Fruit fly (Drosophila melanogaster) whole organism, embryonic: Measurements from ENCODE around the gene Drice.

ENCODE experiments used
- CG12071 ChIP-seq: fragments of 200-800 bp; sonication (Bioruptor generic); optimal IDR thresholded peaks from 3 replicates; lab custom pipeline; 2018; ENCODE audit warnings: missing biosample characterization, mild to moderate bottlenecking, missing genetic modification characterization
- CG15696 ChIP-seq: fragments of 200-800 bp; sonication (Bioruptor generic); optimal IDR thresholded peaks from 2 replicates; lab custom pipeline; 2019; ENCODE audit warnings: missing biosample characterization, mild to moderate bottlenecking, missing genetic modification characterization, moderate library complexity
- CG17385 ChIP-seq: fragments of 200-800 bp; sonication (Bioruptor generic); optimal IDR thresholded peaks from 3 replicates; lab custom pipeline; 2018; ENCODE audit warnings: missing biosample characterization, mild to moderate bottlenecking, missing genetic modification characterization
- CG17568 ChIP-seq: fragments of 200-800 bp; sonication (Bioruptor generic); optimal IDR thresholded peaks from 2 replicates; lab custom pipeline; 2018; ENCODE audit warnings: missing biosample characterization, mild to moderate bottlenecking, missing genetic modification characterization, moderate library complexity
- CG18764 ChIP-seq: fragments of 200-800 bp; sonication (Bioruptor generic); optimal IDR thresholded peaks from 3 replicates; lab custom pipeline; 2016; ENCODE audit warnings: missing biosample characterization, missing genetic modification characterization
- CG31224 ChIP-seq: fragments of 200-800 bp; sonication (Bioruptor generic); IDR thresholded peaks from 2 replicates; pipeline ENCODE4 v1.3.6; 2022; ENCODE audit warnings: missing biosample characterization, missing genetic modification characterization
- CG31365 ChIP-seq: fragments of 200-800 bp; sonication (Bioruptor generic); optimal IDR thresholded peaks from 2 replicates; lab custom pipeline; 2018; ENCODE audit warnings: missing biosample characterization, mild to moderate bottlenecking, missing genetic modification characterization
- CG31441 ChIP-seq: fragments of 200-800 bp; sonication (Bioruptor generic); IDR thresholded peaks from 2 replicates; pipeline ENCODE4 v1.3.6; 2022; ENCODE audit warnings: missing biosample characterization, missing genetic modification characterization
- CG7987 ChIP-seq: fragments of 200-800 bp; sonication (Bioruptor generic); optimal IDR thresholded peaks from 2 replicates; lab custom pipeline; 2018; ENCODE audit warnings: missing biosample characterization, mild to moderate bottlenecking, missing genetic modification characterization, moderate library complexity
- CG8924 ChIP-seq: fragments of 200-800 bp; optimal IDR thresholded peaks from 3 replicates; lab custom pipeline; 2019; ENCODE audit warnings: missing biosample characterization, mild to moderate bottlenecking, missing genetic modification characterization, moderate library complexity
- CG9437 ChIP-seq: fragments of 200-800 bp; sonication (Bioruptor generic); optimal IDR thresholded peaks from 2 replicates; lab custom pipeline; 2018; ENCODE audit warnings: missing biosample characterization, mild to moderate bottlenecking, missing genetic modification characterization
- CG9609 ChIP-seq: fragments of 200-800 bp; sonication (Bioruptor generic); optimal IDR thresholded peaks from 3 replicates; lab custom pipeline; 2016; ENCODE audit warnings: missing biosample characterization, missing genetic modification characterization
- CG9876 ChIP-seq: fragments of 200-800 bp; sonication (Bioruptor generic); optimal IDR thresholded peaks from 2 replicates; lab custom pipeline; 2016; ENCODE audit warnings: missing biosample characterization, missing genetic modification characterization
- CHES-1-like ChIP-seq: fragments of 200-800 bp; sonication (Bioruptor generic); optimal IDR thresholded peaks from 2 replicates; lab custom pipeline; 2016; ENCODE audit warnings: missing biosample characterization, missing genetic modification characterization
- D19A ChIP-seq: fragments of 200-800 bp; optimal IDR thresholded peaks from 3 replicates; lab custom pipeline; 2019; ENCODE audit warnings: missing biosample characterization, mild to moderate bottlenecking, missing genetic modification characterization, moderate library complexity
- Dp ChIP-seq: fragments of 200-800 bp; sonication (Bioruptor generic); optimal IDR thresholded peaks from 2 replicates; lab custom pipeline; 2018; ENCODE audit warnings: missing biosample characterization, mild to moderate bottlenecking, missing genetic modification characterization, moderate library complexity
- E2f1 ChIP-seq: fragments of 200-800 bp; sonication (Bioruptor generic); IDR thresholded peaks from 2 replicates; pipeline ENCODE4 v1.3.6; 2022; ENCODE audit warnings: missing biosample characterization, missing genetic modification characterization
- Gug ChIP-seq: fragments of 200-800 bp; sonication (Bioruptor generic); IDR thresholded peaks from 4 replicates; pipeline ENCODE4 v1.3.6; 2022; ENCODE audit warnings: missing biosample characterization, missing genetic modification characterization
- Hsf ChIP-seq: fragments of 200-800 bp; sonication (Bioruptor generic); optimal IDR thresholded peaks from 3 replicates; lab custom pipeline; 2016; ENCODE audit warnings: missing biosample characterization, missing genetic modification characterization
- Lhr ChIP-seq: fragments of 200-800 bp; sonication (Bioruptor generic); optimal IDR thresholded peaks from 3 replicates; lab custom pipeline; 2017; ENCODE audit warnings: mild to moderate bottlenecking, missing biosample characterization, missing genetic modification reagents, missing genetic modification characterization
- MTF-1 ChIP-seq: fragments of 200-800 bp; sonication (Bioruptor generic); optimal IDR thresholded peaks from 2 replicates; lab custom pipeline; 2018; ENCODE audit warnings: missing biosample characterization, mild to moderate bottlenecking, missing genetic modification characterization, borderline replicate concordance
- Nf-YB ChIP-seq: fragments of 200-800 bp; sonication (Bioruptor generic); optimal IDR thresholded peaks from 3 replicates; lab custom pipeline; 2019; ENCODE audit warnings: missing biosample characterization, mild to moderate bottlenecking, missing genetic modification characterization, moderate library complexity
- Optix ChIP-seq: fragments of 200-800 bp; sonication (Bioruptor generic); IDR thresholded peaks from 3 replicates; pipeline ENCODE4 v1.3.6; 2022; ENCODE audit warnings: missing biosample characterization, missing genetic modification characterization
- Rfx ChIP-seq: fragments of 200-800 bp; sonication (Bioruptor generic); IDR thresholded peaks from 2 replicates; pipeline ENCODE4 v1.3.6; 2022; ENCODE audit warnings: missing biosample characterization, missing genetic modification characterization
- Xrp1 ChIP-seq: fragments of 200-800 bp; sonication (Bioruptor generic); IDR thresholded peaks from 2 replicates; pipeline ENCODE4 v1.3.6; 2022; ENCODE audit warnings: missing biosample characterization, missing genetic modification characterization
- aop ChIP-seq: fragments of 200-800 bp; sonication (Bioruptor generic); IDR thresholded peaks from 2 replicates; pipeline ENCODE4 v1.3.6; 2022; ENCODE audit warnings: missing biosample characterization, missing genetic modification characterization
- br ChIP-seq: fragments of >200 bp; optimal IDR thresholded peaks from 2 replicates; lab custom pipeline; 2017
- chm ChIP-seq: fragments of 200-800 bp; sonication (Bioruptor generic); IDR thresholded peaks from 2 replicates; pipeline ENCODE4 v1.3.6; 2022; ENCODE audit warnings: missing biosample characterization, missing genetic modification characterization
- croc ChIP-seq: fragments of 200-800 bp; sonication (Bioruptor generic); conservative IDR thresholded peaks from 3 replicates; pipeline ENCODE4 v1.3.6; 2022; ENCODE audit warnings: missing biosample characterization, missing genetic modification characterization
- crp ChIP-seq, 2 experiments: fragments of 200-800 bp; sonication (Bioruptor generic); optimal IDR thresholded peaks; 2 replicates in 1 of 2; 3 replicates in 1 of 2; lab custom pipeline; 2017; ENCODE audit warnings: missing biosample characterization in 2 of 2, missing genetic modification characterization in 2 of 2, mild to moderate bottlenecking in 1 of 2, moderate library complexity in 1 of 2
- dpn ChIP-seq, 2 experiments: fragments of 200-800 bp; sonication (Bioruptor generic); optimal IDR thresholded peaks; 3 replicates each; lab custom pipeline; 2016; ENCODE audit warnings: missing biosample characterization in 2 of 2, missing genetic modification characterization in 2 of 2
- dysf ChIP-seq: fragments of 200-800 bp; sonication (Bioruptor generic); IDR thresholded peaks from 3 replicates; pipeline ENCODE4 v1.3.6; 2022; ENCODE audit warnings: missing biosample characterization, missing genetic modification characterization
- fru ChIP-seq: fragments of >200 bp; optimal IDR thresholded peaks from 2 replicates; lab custom pipeline; 2017
- ftz-f1 ChIP-seq: fragments of 200-800 bp; sonication (Bioruptor generic); optimal IDR thresholded peaks from 2 replicates; lab custom pipeline; 2016; ENCODE audit warnings: missing biosample characterization, missing genetic modification characterization
- fu2 ChIP-seq: fragments of 200-800 bp; sonication (Bioruptor generic); optimal IDR thresholded peaks from 2 replicates; lab custom pipeline; 2016; ENCODE audit warnings: missing biosample characterization, missing genetic modification characterization
- gce ChIP-seq: fragments of 200-800 bp; sonication (Bioruptor generic); IDR thresholded peaks from 3 replicates; pipeline ENCODE4 v1.3.6; 2022; ENCODE audit warnings: missing biosample characterization, missing genetic modification characterization
- gsb-n ChIP-seq: fragments of 200-800 bp; sonication (Bioruptor generic); optimal IDR thresholded peaks from 3 replicates; lab custom pipeline; 2018; ENCODE audit warnings: missing biosample characterization, mild to moderate bottlenecking, missing genetic modification characterization
- h ChIP-seq: fragments of >200 bp; optimal IDR thresholded peaks from 2 replicates; lab custom pipeline; 2017
- ind ChIP-seq: fragments of 200-800 bp; sonication (Bioruptor generic); optimal IDR thresholded peaks from 3 replicates; lab custom pipeline; 2016; ENCODE audit warnings: missing biosample characterization, missing genetic modification characterization
- lilli ChIP-seq: fragments of 200-800 bp; sonication (Bioruptor generic); optimal IDR thresholded peaks from 3 replicates; lab custom pipeline; 2016; ENCODE audit warnings: missing biosample characterization, missing genetic modification characterization
- maf-S ChIP-seq: fragments of 200-800 bp; sonication (Bioruptor generic); optimal IDR thresholded peaks from 2 replicates; lab custom pipeline; 2016; ENCODE audit warnings: missing biosample characterization, missing genetic modification characterization
- nerfin-1 ChIP-seq: fragments of 200-800 bp; sonication (Bioruptor generic); optimal IDR thresholded peaks from 3 replicates; lab custom pipeline; 2019; ENCODE audit warnings: missing biosample characterization, mild to moderate bottlenecking, missing genetic modification characterization, moderate library complexity
- nmo ChIP-seq: fragments of 200-800 bp; sonication (Bioruptor generic); optimal IDR thresholded peaks from 2 replicates; lab custom pipeline; 2018; ENCODE audit warnings: missing biosample characterization, mild to moderate bottlenecking, missing genetic modification characterization, moderate library complexity
- peb ChIP-seq: fragments of 200-800 bp; sonication (Bioruptor generic); IDR thresholded peaks from 2 replicates; pipeline ENCODE4 v1.3.6; 2022; ENCODE audit warnings: missing biosample characterization, missing genetic modification characterization
- pho ChIP-seq: fragments of 200-800 bp; sonication (Bioruptor generic); optimal IDR thresholded peaks from 2 replicates; lab custom pipeline; 2016; ENCODE audit warnings: missing biosample characterization, missing genetic modification characterization
- run ChIP-seq: fragments of 200-800 bp; sonication (Bioruptor generic); optimal IDR thresholded peaks from 3 replicates; lab custom pipeline; 2018; ENCODE audit warnings: missing biosample characterization, mild to moderate bottlenecking, missing genetic modification characterization
- slbo ChIP-seq: fragments of 200-800 bp; sonication (Bioruptor generic); IDR thresholded peaks from 2 replicates; pipeline ENCODE4 v1.3.6; 2022; ENCODE audit warnings: missing biosample characterization, missing genetic modification characterization
- slp2 ChIP-seq: fragments of 200-800 bp; sonication (Bioruptor generic); optimal IDR thresholded peaks from 2 replicates; lab custom pipeline; 2016; ENCODE audit warnings: missing biosample characterization, missing genetic modification characterization
- sob ChIP-seq: fragments of 200-800 bp; sonication (Bioruptor generic); IDR thresholded peaks from 2 replicates; pipeline ENCODE4 v1.3.6; 2022; ENCODE audit warnings: missing biosample characterization, missing genetic modification characterization
- sqz ChIP-seq: fragments of 200-800 bp; sonication (Bioruptor generic); optimal IDR thresholded peaks from 3 replicates; lab custom pipeline; 2018; ENCODE audit warnings: missing biosample characterization, mild to moderate bottlenecking, missing genetic modification characterization
- tup ChIP-seq: fragments of 200-800 bp; sonication (Bioruptor generic); optimal IDR thresholded peaks from 2 replicates; lab custom pipeline; 2016; ENCODE audit warnings: missing biosample characterization, mild to moderate bottlenecking, missing genetic modification characterization, moderate library complexity
- zfh1 ChIP-seq: fragments of 200-800 bp; sonication (Bioruptor generic); IDR thresholded peaks from 3 replicates; pipeline ENCODE4 v1.3.6; 2022; ENCODE audit warnings: missing biosample characterization, missing genetic modification characterization

The Drice gene

DNA sequence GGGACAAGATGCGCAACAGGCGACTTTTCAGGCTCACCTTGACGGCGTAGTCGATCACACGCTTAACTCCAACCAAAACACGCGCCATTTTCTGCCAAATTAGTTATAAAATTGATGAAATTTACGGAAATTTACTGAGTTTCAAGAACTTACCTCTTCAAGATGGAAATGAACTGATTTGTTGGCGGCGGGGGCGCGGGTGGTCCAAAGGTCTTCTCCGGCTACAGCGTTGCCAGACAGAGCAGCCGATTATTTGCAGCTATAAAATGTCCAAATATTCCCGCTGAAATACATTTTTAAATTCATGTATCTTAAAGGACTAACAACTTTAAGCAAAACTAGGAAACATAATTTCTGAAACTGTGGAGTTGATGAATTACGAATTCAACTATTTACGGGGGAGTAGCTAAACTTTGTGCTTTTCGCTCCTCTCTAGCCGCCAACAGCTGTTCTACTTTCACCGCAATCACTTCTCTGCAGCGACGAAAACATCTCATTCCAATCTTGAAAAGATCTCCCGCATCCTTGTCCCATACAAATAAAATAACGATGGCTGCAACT, 3.4 kb downstream of the Drice start, which contains the start of the genes Etfb and CG7789 (continued):
- TF ChIP-seq gce (GFP tag; lab: Robert Waterston, UW) (no peak), slbo (GFP tag; lab: Robert Waterston, UW) (peak; percentile 90), E2f1 (peak; percentile 73), Hsf (GFP tag; lab: Kevin White, UChicago) (peak; percentile 83), dpn (GFP tag; optimal IDR thresholded peaks at IDR 0.05; lab: Kevin White, UChicago) (peak; percentile 71 to 85), D19A (tag; lab: Kevin White, UChicago) (no peak), fu2 (GFP tag; lab: Kevin White, UChicago) (peak; percentile 71), maf-S (GFP tag; lab: Kevin White, UChicago) (peak; percentile 65), ftz-f1 (peak; percentile 76), Dp (GFP tag; lab: Kevin White, UChicago) (peak; percentile 56), crp (GFP tag; optimal IDR thresholded peaks at IDR 0.05; lab: Kevin White, UChicago) (peak; percentile 37 to 94), croc (GFP tag; lab: Robert Waterston, UW) (peak; percentile 65), Lhr (peak; percentile 25), lilli (peak; percentile 88), ind (GFP tag; lab: Kevin White, UChicago) (peak; percentile 69), peb (GFP tag; lab: Robert Waterston, UW) (peak; percentile 49; the same call in 1 of the 2 replicates), CG18764 (peak; percentile 11), Rfx (peak; percentile 81), CG31441 (GFP tag; lab: Robert Waterston, UW) (no peak), CG17568 (no peak), nerfin-1 (tag; lab: Kevin White, UChicago) (no peak), Xrp1 (peak; percentile 65), h (lab: Kevin White, UChicago) (no peak), run (tag; lab: Kevin White, UChicago) (no peak), aop (GFP tag; lab: Robert Waterston, UW) (no peak), CG31365 (no peak), CG9609 (GFP tag; lab: Kevin White, UChicago) (peak; percentile 83), CHES-1-like (GFP tag; lab: Kevin White, UChicago) (peak; percentile 85), CG8924 (peak; percentile 36), nmo (GFP tag; lab: Kevin White, UChicago) (peak; percentile 84), fru (lab: Kevin White, UChicago) (no peak), sob (GFP tag; lab: Robert Waterston, UW) (peak; percentile 87), Gug (GFP tag; lab: Robert Waterston, UW) (peak; percentile 77), CG17385 (no peak), chm (GFP tag; lab: Robert Waterston, UW) (peak; percentile 69), Nf-YB (peak; percentile 28), CG12071 (GFP tag; lab: Kevin White, UChicago) (no peak), Optix (peak; percentile 65), slp2 (no peak), MTF-1 (GFP tag; lab: Kevin White, UChicago) (no peak), tup (peak; percentile 6), gsb-n (tag; lab: Kevin White, UChicago) (no peak), sqz (no peak), zfh1 (GFP tag; lab: Robert Waterston, UW) (peak; percentile 78), pho (peak; percentile 88), br (lab: Kevin White, UChicago) (no peak), CG7987 (GFP tag; lab: Kevin White, UChicago) (no peak), CG9876 (peak; percentile 37), CG31224 (GFP tag; lab: Robert Waterston, UW) (peak; percentile 77), dysf (peak; percentile 82), CG9437 (GFP tag; lab: Kevin White, UChicago) (no peak), CG15696 (peak; percentile 65)
